Fruit fly (Drosophila melanogaster) whole organism, embryonic: ENCODE results near the gene RpS7.

Experiments
- Blimp-1 ChIP-seq: fragments of 200-800 bp; sonication (Bioruptor generic); optimal IDR thresholded peaks from 3 replicates; lab custom pipeline; 2018; ENCODE audit warnings: missing biosample characterization, missing genetic modification characterization, mild to moderate bottlenecking, moderate library complexity, missing genetic modification reagents
- BtbVII ChIP-seq: fragments of 200-800 bp; sonication (Bioruptor generic); optimal IDR thresholded peaks from 3 replicates; lab custom pipeline; 2017; ENCODE audit warnings: missing biosample characterization, mild to moderate bottlenecking, missing genetic modification characterization
- CG10543 ChIP-seq: fragments of 200-800 bp; sonication (Bioruptor generic); optimal IDR thresholded peaks from 3 replicates; lab custom pipeline; 2017; ENCODE audit warnings: missing biosample characterization, mild to moderate bottlenecking, missing genetic modification characterization, moderate library complexity
- CG11093 ChIP-seq: fragments of 200-800 bp; sonication (Bioruptor generic); IDR thresholded peaks from 3 replicates; pipeline ENCODE4 v1.3.6; 2022; ENCODE audit warnings: missing biosample characterization, missing genetic modification characterization
- CG12236 ChIP-seq: fragments of 200-800 bp; sonication (Bioruptor generic); optimal IDR thresholded peaks from 2 replicates; lab custom pipeline; 2016; ENCODE audit warnings: missing biosample characterization, missing genetic modification characterization
- CG12769 ChIP-seq: fragments of 200-800 bp; sonication (Bioruptor generic); optimal IDR thresholded peaks from 2 replicates; lab custom pipeline; 2019; ENCODE audit warnings: missing biosample characterization, mild to moderate bottlenecking, missing genetic modification characterization, moderate library complexity
- CG17568 ChIP-seq: fragments of 200-800 bp; sonication (Bioruptor generic); optimal IDR thresholded peaks from 2 replicates; lab custom pipeline; 2018; ENCODE audit warnings: missing biosample characterization, mild to moderate bottlenecking, missing genetic modification characterization, moderate library complexity
- CG17802 ChIP-seq: fragments of 200-800 bp; sonication (Bioruptor generic); optimal IDR thresholded peaks from 2 replicates; lab custom pipeline; 2018; ENCODE audit warnings: missing biosample characterization, mild to moderate bottlenecking, missing genetic modification characterization, moderate library complexity
- CG32767 ChIP-seq: fragments of 200-800 bp; sonication (Bioruptor generic); IDR thresholded peaks from 2 replicates; pipeline ENCODE4 v1.3.6; 2022; ENCODE audit warnings: missing biosample characterization, missing genetic modification characterization
- CG34376 ChIP-seq: fragments of 200-800 bp; sonication (Bioruptor generic); optimal IDR thresholded peaks from 2 replicates; lab custom pipeline; 2018; ENCODE audit warnings: missing biosample characterization, mild to moderate bottlenecking, missing genetic modification characterization
- CG3726 ChIP-seq: fragments of 200-800 bp; sonication (Bioruptor generic); IDR thresholded peaks from 3 replicates; pipeline ENCODE4, ENCODE4 v1.3.6; 2022; ENCODE audit warnings: missing biosample characterization, missing genetic modification characterization
- CG4282 ChIP-seq: fragments of 200-800 bp; sonication (Bioruptor generic); optimal IDR thresholded peaks from 2 replicates; lab custom pipeline; 2016; ENCODE audit warnings: missing biosample characterization, missing genetic modification characterization
- CG4424 ChIP-seq: fragments of 200-800 bp; sonication (Bioruptor generic); optimal IDR thresholded peaks from 3 replicates; lab custom pipeline; 2016; ENCODE audit warnings: missing biosample characterization, missing genetic modification characterization
- CG4730 ChIP-seq: fragments of 200-800 bp; sonication (Bioruptor generic); IDR thresholded peaks from 2 replicates; pipeline ENCODE4 v1.3.6; 2022; ENCODE audit warnings: missing biosample characterization, missing genetic modification characterization
- CG7357 ChIP-seq: fragments of 200-800 bp; sonication (Bioruptor generic); IDR thresholded peaks from 3 replicates; pipeline ENCODE4 v1.3.6; 2022; ENCODE audit warnings: missing biosample characterization, missing genetic modification characterization
- CG8478 ChIP-seq: fragments of >200 bp; optimal IDR thresholded peaks from 2 replicates; lab custom pipeline; 2018
- CG9817 ChIP-seq: fragments of 200-800 bp; sonication (Bioruptor generic); optimal IDR thresholded peaks from 2 replicates; lab custom pipeline; 2018; ENCODE audit warnings: missing biosample characterization, mild to moderate bottlenecking, missing genetic modification characterization, moderate library complexity
- Deaf1 ChIP-seq: fragments of 200-800 bp; optimal IDR thresholded peaks from 3 replicates; lab custom pipeline; 2019; ENCODE audit warnings: missing biosample characterization, mild to moderate bottlenecking, missing genetic modification characterization, moderate library complexity
- Dek ChIP-seq: fragments of 200-800 bp; sonication (Bioruptor generic); optimal IDR thresholded peaks from 3 replicates; lab custom pipeline; 2019; ENCODE audit warnings: missing biosample characterization, mild to moderate bottlenecking, missing genetic modification characterization, moderate library complexity
- Dfd ChIP-seq, 2 experiments: fragments of >200 bp; optimal IDR thresholded peaks; 2 replicates each; lab custom pipeline; 2017; ENCODE audit warnings: missing biosample characterization in 2 of 2, missing genetic modification characterization in 2 of 2
- Ets97D ChIP-seq: fragments of 200-800 bp; sonication (Bioruptor generic); optimal IDR thresholded peaks from 3 replicates; lab custom pipeline; 2016; ENCODE audit warnings: missing biosample characterization, missing genetic modification characterization
- Gug ChIP-seq: fragments of 200-800 bp; sonication (Bioruptor generic); IDR thresholded peaks from 4 replicates; pipeline ENCODE4 v1.3.6; 2022; ENCODE audit warnings: missing biosample characterization, missing genetic modification characterization
- H15 ChIP-seq: fragments of 200-800 bp; sonication (Bioruptor generic); IDR thresholded peaks from 3 replicates; pipeline ENCODE4 v1.3.6; 2022; ENCODE audit warnings: missing biosample characterization, missing genetic modification characterization
- Kr ChIP-seq: fragments of 200-800 bp; sonication (Bioruptor generic); optimal IDR thresholded peaks from 2 replicates; lab custom pipeline; 2017; ENCODE audit warnings: missing biosample characterization, mild to moderate bottlenecking, missing genetic modification characterization
- Med ChIP-seq: fragments of 200-800 bp; sonication (Bioruptor generic); peaks from one replicate; lab custom pipeline; 2016; ENCODE audit warnings: missing biosample characterization, missing genetic modification characterization, mild to moderate bottlenecking, inconsistent platforms, moderate library complexity
- Nf-YB ChIP-seq: fragments of 200-800 bp; sonication (Bioruptor generic); optimal IDR thresholded peaks from 3 replicates; lab custom pipeline; 2019; ENCODE audit warnings: missing biosample characterization, mild to moderate bottlenecking, missing genetic modification characterization, moderate library complexity
- Side ChIP-seq: fragments of 200-800 bp; sonication (Bioruptor generic); optimal IDR thresholded peaks from 2 replicates; lab custom pipeline; 2016; ENCODE audit warnings: missing biosample characterization, missing genetic modification characterization
- Taf1 ChIP-seq: fragments of 200-800 bp; sonication (Bioruptor generic); IDR thresholded peaks from 2 replicates; pipeline ENCODE4 v1.3.6; 2022; ENCODE audit warnings: missing biosample characterization, missing genetic modification characterization
- YL-1 ChIP-seq: fragments of 200-800 bp; sonication (Bioruptor generic); optimal IDR thresholded peaks from 3 replicates; lab custom pipeline; 2017; ENCODE audit warnings: missing biosample characterization, mild to moderate bottlenecking, missing genetic modification characterization
- ara ChIP-seq: fragments of 200-800 bp; sonication (Bioruptor generic); IDR thresholded peaks from 2 replicates; pipeline ENCODE4 v1.3.6; 2022; ENCODE audit warnings: missing biosample characterization, missing genetic modification characterization
- ato ChIP-seq: fragments of 200-800 bp; sonication (Bioruptor generic); IDR thresholded peaks from 2 replicates; pipeline ENCODE4 v1.3.6; 2022; ENCODE audit warnings: missing biosample characterization, missing genetic modification characterization; ENCODE audit not compliant: partially characterized antibody
- br ChIP-seq: fragments of >200 bp; optimal IDR thresholded peaks from 2 replicates; lab custom pipeline; 2017
- chm ChIP-seq: fragments of 200-800 bp; sonication (Bioruptor generic); IDR thresholded peaks from 2 replicates; pipeline ENCODE4 v1.3.6; 2022; ENCODE audit warnings: missing biosample characterization, missing genetic modification characterization
- crp ChIP-seq, 2 experiments: fragments of 200-800 bp; sonication (Bioruptor generic); optimal IDR thresholded peaks; 2 replicates in 1 of 2; 3 replicates in 1 of 2; lab custom pipeline; 2017; ENCODE audit warnings: missing biosample characterization in 2 of 2, missing genetic modification characterization in 2 of 2, mild to moderate bottlenecking in 1 of 2, moderate library complexity in 1 of 2
- dmrt11E ChIP-seq: fragments of 200-800 bp; sonication (Bioruptor generic); optimal IDR thresholded peaks from 3 replicates; lab custom pipeline; 2018; ENCODE audit warnings: missing biosample characterization, mild to moderate bottlenecking, missing genetic modification characterization, moderate library complexity
- eyg ChIP-seq: fragments of 200-800 bp; sonication (Bioruptor generic); optimal IDR thresholded peaks from 3 replicates; lab custom pipeline; 2016; ENCODE audit warnings: missing biosample characterization, missing genetic modification characterization
- inv ChIP-seq: fragments of 200-800 bp; sonication (Bioruptor generic); IDR thresholded peaks from 2 replicates; pipeline ENCODE4 v1.3.6; 2022; ENCODE audit warnings: missing biosample characterization, missing genetic modification characterization; ENCODE audit not compliant: partially characterized antibody
- jumu ChIP-seq: fragments of 200-800 bp; sonication (Bioruptor generic); optimal IDR thresholded peaks from 3 replicates; lab custom pipeline; 2016; ENCODE audit warnings: missing biosample characterization, missing genetic modification characterization
- pzg ChIP-seq: fragments of 200-800 bp; sonication (Bioruptor generic); optimal IDR thresholded peaks from 3 replicates; lab custom pipeline; 2018; ENCODE audit warnings: missing biosample characterization, mild to moderate bottlenecking, missing genetic modification characterization, moderate library complexity
- rib ChIP-seq: fragments of 200-800 bp; sonication (Bioruptor generic); IDR thresholded peaks from 2 replicates; pipeline ENCODE4 v1.3.6; 2022; ENCODE audit warnings: missing biosample characterization, missing genetic modification characterization
- salm ChIP-seq: fragments of 200-800 bp; sonication (Bioruptor generic); optimal IDR thresholded peaks from 2 replicates; lab custom pipeline; 2018; ENCODE audit warnings: missing biosample characterization, mild to moderate bottlenecking, missing genetic modification characterization
- toy ChIP-seq: fragments of 200-800 bp; sonication (Bioruptor generic); IDR thresholded peaks from 2 replicates; pipeline ENCODE4 v1.3.6; 2022; ENCODE audit warnings: missing biosample characterization, missing genetic modification characterization
- trem ChIP-seq: fragments of 200-800 bp; optimal IDR thresholded peaks from 3 replicates; lab custom pipeline; 2019; ENCODE audit warnings: missing biosample characterization, mild to moderate bottlenecking, missing genetic modification characterization, moderate library complexity
- ttk ChIP-seq: fragments of 200-800 bp; sonication (Bioruptor generic); IDR thresholded peaks from 2 replicates; pipeline ENCODE4 v2.1.2; 2022; ENCODE audit warnings: missing biosample characterization, missing genetic modification characterization
- unpg ChIP-seq: fragments of 200-800 bp; sonication (Bioruptor generic); optimal IDR thresholded peaks from 3 replicates; lab custom pipeline; 2018; ENCODE audit warnings: missing biosample characterization, mild to moderate bottlenecking, missing genetic modification characterization, moderate library complexity
- vnd ChIP-seq: fragments of 200-800 bp; sonication (Bioruptor generic); IDR thresholded peaks from 3 replicates; pipeline ENCODE4 v1.3.6; 2022; ENCODE audit warnings: missing biosample characterization, missing genetic modification characterization; ENCODE audit not compliant: partially characterized antibody
- wek ChIP-seq: fragments of 200-800 bp; sonication (Bioruptor generic); optimal IDR thresholded peaks from 3 replicates; lab custom pipeline; 2018; ENCODE audit warnings: missing biosample characterization, mild to moderate bottlenecking, missing genetic modification characterization, moderate library complexity

RpS7 gene

DNA sequence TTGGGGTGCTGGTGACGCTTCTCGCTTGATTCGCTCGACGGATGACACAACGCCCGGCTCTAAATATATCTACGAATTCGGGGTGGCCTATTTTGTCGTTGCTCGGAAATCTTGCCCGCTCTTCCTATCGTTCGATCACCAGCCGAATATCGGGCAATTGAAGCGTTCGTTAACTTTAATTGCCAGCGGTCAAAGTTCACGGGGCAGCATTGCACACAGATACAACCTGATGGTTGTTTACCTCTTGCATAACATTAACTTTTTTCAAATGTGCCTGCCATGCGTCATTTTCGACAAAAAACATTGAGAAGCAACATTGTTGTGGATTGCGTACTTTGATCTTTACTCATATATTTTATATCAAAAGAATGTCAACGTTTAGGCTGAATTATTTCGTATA lies 11.0 kb downstream of the RpS7 start (continued):
- peak; percentile 22 for TF ChIP-seq Deaf1 (tag; lab: Kevin White, UChicago)

DNA sequence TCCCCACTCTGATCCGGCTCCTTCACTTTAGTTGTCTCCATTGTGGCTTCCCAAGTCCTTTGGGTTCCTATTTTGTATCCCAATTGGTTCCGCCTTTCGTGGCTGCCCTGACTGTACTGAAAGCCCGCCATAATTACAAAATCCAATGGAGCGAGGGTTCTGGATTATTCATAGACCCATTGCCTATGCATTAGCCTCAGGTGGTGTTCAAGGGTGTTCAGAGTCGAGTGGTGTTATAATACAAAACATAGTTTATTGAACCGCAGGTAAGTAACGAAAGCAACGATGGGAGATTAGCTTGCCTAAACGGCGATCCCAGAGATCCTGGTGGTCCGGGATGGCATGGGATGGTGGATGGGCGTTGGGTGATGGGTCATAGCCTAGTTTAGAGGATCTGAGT lies 12.7 kb downstream of the RpS7 start, which contains the start of gene CG15531:
CG15531 (minus strand) TSS at position 101 of the 400 bp plus-strand sequence.
- no peak for TF ChIP-seq CG3726 (GFP tag; lab: Robert Waterston, UW)
- TF ChIP-seq CG4282 (GFP tag; lab: Kevin White, UChicago), result no peak
- no peak for TF ChIP-seq Nf-YB (GFP tag; lab: Kevin White, UChicago)
- TF ChIP-seq CG4730 (GFP tag; lab: Robert Waterston, UW), result no peak
- no peak for TF ChIP-seq Taf1
- TF ChIP-seq Side (GFP tag; lab: Kevin White, UChicago), result no peak
- no peak for TF ChIP-seq salm (tag; lab: Kevin White, UChicago)
- TF ChIP-seq CG17802 (tag; lab: Kevin White, UChicago), result no peak

DNA sequence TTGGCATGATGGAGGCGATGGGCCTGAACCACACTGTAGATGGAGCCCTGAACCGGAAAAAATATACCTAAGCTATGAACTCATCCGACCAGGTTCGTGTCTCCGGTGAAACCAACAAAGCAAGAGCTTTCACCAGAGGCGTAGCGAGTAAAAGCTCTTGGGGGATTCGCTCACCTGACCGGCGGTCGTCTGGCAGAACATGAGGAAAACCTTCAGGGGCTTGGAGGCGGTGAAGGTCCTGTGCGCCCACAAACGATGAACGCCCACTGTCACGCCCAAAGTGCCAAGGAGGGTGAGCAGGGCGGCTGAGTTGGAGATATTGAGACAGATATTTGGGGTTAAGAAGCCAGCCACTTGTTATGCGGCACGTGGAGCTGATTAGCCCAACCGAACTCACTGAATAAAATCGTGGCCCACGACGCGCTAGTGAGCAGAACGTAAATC lies 13.2 kb downstream of the RpS7 start:
- no peak for TF ChIP-seq CG17568 (GFP tag; lab: Kevin White, UChicago)
- TF ChIP-seq Blimp-1 (GFP tag; lab: Kevin White, UChicago), result peak; percentile 29
- TF ChIP-seq chm (GFP tag; lab: Robert Waterston, UW), result peak; percentile 80; the same call in 1 of the 2 replicates
- peak; percentile 46 for TF ChIP-seq CG9817 (tag; lab: Kevin White, UChicago)
- 0 out of 2 replicates have a peak, but pooled peaks have one; percentile 49 for TF ChIP-seq ara (GFP tag; lab: Robert Waterston, UW)
- peak; percentile 67 for TF ChIP-seq CG10543
- no peak for TF ChIP-seq crp (GFP tag; optimal IDR thresholded peaks at IDR 0.05; lab: Kevin White, UChicago)
- 0 out of 3 replicates have a peak, but pooled peaks have one; percentile 28 for TF ChIP-seq CG11093 (GFP tag; lab: Robert Waterston, UW)
- peak; percentile 47 for TF ChIP-seq pzg (GFP tag; lab: Kevin White, UChicago)
- 0 out of 2 replicates have a peak, but pooled peaks have one; percentile 27 for TF ChIP-seq toy
- peak; percentile 46 for TF ChIP-seq Dek (tag; lab: Kevin White, UChicago)
- TF ChIP-seq br, result no peak
- TF ChIP-seq Dfd (GFP tag; optimal IDR thresholded peaks at IDR 0.05; lab: Kevin White, UChicago), result no peak
- TF ChIP-seq wek (GFP tag; lab: Kevin White, UChicago), result no peak
- TF ChIP-seq rib (GFP tag; lab: Robert Waterston, UW), result peak; percentile 80; the same call in 1 of the 2 replicates
- 0 out of 2 replicates have a peak, but pooled peaks have one; percentile 20 for TF ChIP-seq ttk (GFP tag; lab: Robert Waterston, UW)
- TF ChIP-seq Gug, result peak; percentile 59; the same call in 2 of the 4 replicates
- TF ChIP-seq CG12769 (tag; lab: Kevin White, UChicago), result peak; percentile 65
- peak; percentile 45; the same call in 1 of the 3 replicates for TF ChIP-seq H15 (GFP tag; lab: Robert Waterston, UW)
- no peak for TF ChIP-seq CG32767 (GFP tag; lab: Robert Waterston, UW)
- TF ChIP-seq Ets97D (GFP tag; lab: Kevin White, UChicago), result peak; percentile 8
- TF ChIP-seq CG34376 (GFP tag; lab: Kevin White, UChicago), result peak; percentile 31
- no peak for TF ChIP-seq vnd
- TF ChIP-seq jumu (GFP tag; lab: Kevin White, UChicago), result no peak
- peak; percentile 86 for TF ChIP-seq Med (GFP tag; lab: Kevin White, UChicago)
- no peak for TF ChIP-seq CG12236 (GFP tag; lab: Kevin White, UChicago)
- peak; percentile 48 for TF ChIP-seq YL-1 (GFP tag; lab: Kevin White, UChicago)
- no peak for TF ChIP-seq CG7357 (GFP tag; lab: Robert Waterston, UW)
- no peak for TF ChIP-seq trem (tag; lab: Kevin White, UChicago)
- no peak for TF ChIP-seq dmrt11E (tag; lab: Kevin White, UChicago)
- TF ChIP-seq BtbVII (GFP tag; lab: Kevin White, UChicago), result no peak
- TF ChIP-seq unpg, result no peak
- 0 out of 2 replicates have a peak, but pooled peaks have one; percentile 10 for TF ChIP-seq ato
- no peak for TF ChIP-seq CG8478
- TF ChIP-seq inv, result no peak
- peak; percentile 47 for TF ChIP-seq CG4424
- TF ChIP-seq Kr (GFP tag; lab: Kevin White, UChicago), result no peak
- peak; percentile 33 for TF ChIP-seq eyg (GFP tag; lab: Kevin White, UChicago)
